Worm (Caenorhabditis elegans): ENCODE results near the gene F58B4.6.

F58B4.6 gene

ce11 chrV:10909071-10909470 lies 15.8 kb upstream of the F58B4.6 start, which contains the start of gene zzz-1:
Gene zzz-1, minus strand, starts transcription at chrV:10909171.
- no peak for TF ChIP-seq nhr-21 (tag; optimal IDR thresholded peaks at IDR 0.05)
- TF ChIP-seq peb-1 (tag; optimal IDR thresholded peaks at IDR 0.05), result no peak
- TF ChIP-seq Y55F3AM.14 (GFP tag; optimal IDR thresholded peaks at IDR 0.05), result no peak
- no peak for TF ChIP-seq ztf-11 (tag; optimal IDR thresholded peaks at IDR 0.05)
- no peak for TF ChIP-seq crh-2 (tag; optimal IDR thresholded peaks at IDR 0.05)
- TF ChIP-seq nhr-25 (tag; optimal IDR thresholded peaks at IDR 0.05), result no peak

ce11 chrV:10909959-10910358 lies 14.9 kb upstream of the F58B4.6 start:
- TF ChIP-seq F13H6.1 (tag; optimal IDR thresholded peaks at IDR 0.05) (no peak), ceh-16 (tag; optimal IDR thresholded peaks at IDR 0.05) (no peak), zag-1 (tag; optimal IDR thresholded peaks at IDR 0.05) (no peak), nhr-23 (tag; optimal IDR thresholded peaks at IDR 0.05) (no peak), Y55F3AM.14 (GFP tag; optimal IDR thresholded peaks at IDR 0.05) (no peak), lin-11 (tag; optimal IDR thresholded peaks at IDR 0.05) (no peak), nhr-11 (tag; optimal IDR thresholded peaks at IDR 0.05) (no peak), fos-1 (tag; optimal IDR thresholded peaks at IDR 0.05) (no peak), nhr-6 (tag; optimal IDR thresholded peaks at IDR 0.05) (no peak), dmd-4 (tag; optimal IDR thresholded peaks at IDR 0.05) (no peak), alr-1 (tag; optimal IDR thresholded peaks at IDR 0.05) (no peak), lsy-2 (tag; optimal IDR thresholded peaks at IDR 0.05) (no peak), ama-1 (optimal IDR thresholded peaks at IDR 0.05) (no peak), nhr-237 (tag; optimal IDR thresholded peaks at IDR 0.05) (no peak), blmp-1 (tag; optimal IDR thresholded peaks at IDR 0.05; ENCODE audit: insufficient read depth) (no peak), gmeb-1 (tag; optimal IDR thresholded peaks at IDR 0.05) (no peak), mbf-1 (tag; optimal IDR thresholded peaks at IDR 0.05) (no peak), snpc-4 (tag; optimal IDR thresholded peaks at IDR 0.05) (no peak), aly-2 (tag; optimal IDR thresholded peaks at IDR 0.05) (no peak), lin-39 (tag; optimal IDR thresholded peaks at IDR 0.05) (no peak)

- TF ChIP-seq nhr-237 (tag; optimal IDR thresholded peaks at IDR 0.05) (no peak), F13H6.1 (tag; optimal IDR thresholded peaks at IDR 0.05) (peak; percentile 34), elt-3 (tag; optimal IDR thresholded peaks at IDR 0.05) (no peak), sma-9 (GFP tag; optimal IDR thresholded peaks at IDR 0.05) (peak; percentile 12), sma-9 (tag; optimal IDR thresholded peaks at IDR 0.05) (no peak), nhr-11 (tag; optimal IDR thresholded peaks at IDR 0.05) (no peak), nhr-129 (tag; optimal IDR thresholded peaks at IDR 0.05) (peak; percentile 63), blmp-1 (tag; optimal IDR thresholded peaks at IDR 0.05; ENCODE audit: insufficient read depth) (no peak), lin-39 (tag; optimal IDR thresholded peaks at IDR 0.05) (no peak)
Observed at ce11 chrV:10915922-10916321, 8.9 kb upstream of the F58B4.6 start.

ce11 chrV:10918373-10918772 lies 6.5 kb upstream of the F58B4.6 start, which contains the start of gene F58B4.2:
Gene F58B4.2, minus strand, starts transcription at chrV:10918473.
- no peak for TF ChIP-seq nhr-237 (tag; optimal IDR thresholded peaks at IDR 0.05)
- TF ChIP-seq crh-2 (tag; optimal IDR thresholded peaks at IDR 0.05), result no peak
- TF ChIP-seq lin-39 (tag; optimal IDR thresholded peaks at IDR 0.05), result no peak
- TF ChIP-seq unc-39 (tag; optimal IDR thresholded peaks at IDR 0.05), result no peak
- TF ChIP-seq nhr-12 (tag; optimal IDR thresholded peaks at IDR 0.05), result no peak
- TF ChIP-seq unc-55 (GFP tag; optimal IDR thresholded peaks at IDR 0.05), result no peak
- TF ChIP-seq C34F6.9 (tag; optimal IDR thresholded peaks at IDR 0.05), result no peak
- no peak for TF ChIP-seq R02D3.7 (tag; optimal IDR thresholded peaks at IDR 0.05)
- TF ChIP-seq unc-62 (GFP tag; optimal IDR thresholded peaks at IDR 0.05), result no peak
- TF ChIP-seq elt-1 (tag; optimal IDR thresholded peaks at IDR 0.05), result no peak

ce11 chrV:10921747-10922146 lies 3.1 kb upstream of the F58B4.6 start, which contains the start of gene nas-31:
Gene nas-31, minus strand, starts transcription at chrV:10921847.
- TF ChIP-seq C34F6.9 (tag; optimal IDR thresholded peaks at IDR 0.05) (no peak), ztf-1 (GFP tag; conservative IDR thresholded peaks at IDR 0.05) (no peak), ztf-4 (tag; optimal IDR thresholded peaks at IDR 0.05) (no peak), ZK546.5 (tag; optimal IDR thresholded peaks at IDR 0.05) (no peak), unc-62 (GFP tag; optimal IDR thresholded peaks at IDR 0.05) (no peak), crh-2 (tag; optimal IDR thresholded peaks at IDR 0.05) (no peak), mbf-1 (tag; optimal IDR thresholded peaks at IDR 0.05) (no peak), sma-3 (GFP tag; optimal IDR thresholded peaks at IDR 0.05) (no peak), nhr-237 (tag; optimal IDR thresholded peaks at IDR 0.05) (no peak), peb-1 (tag; optimal IDR thresholded peaks at IDR 0.05) (no peak), sem-4 (tag; optimal IDR thresholded peaks at IDR 0.05) (no peak), unc-55 (GFP tag; optimal IDR thresholded peaks at IDR 0.05) (no peak), egl-27 (tag; optimal IDR thresholded peaks at IDR 0.05) (no peak)

Data from whole organism, L2 larva.